Fruit fly (Drosophila melanogaster): Measurements from ENCODE around the gene Sox100B.

- TF ChIP-seq h (optimal IDR thresholded peaks at IDR 0.05), result no peak
- TF ChIP-seq psq (optimal IDR thresholded peaks at IDR 0.05), result no peak
- no peak for TF ChIP-seq Sin3A (optimal IDR thresholded peaks at IDR 0.05)
- no peak for TF ChIP-seq Myc (optimal IDR thresholded peaks at IDR 0.05)
- no peak for TF ChIP-seq ttk (optimal IDR thresholded peaks at IDR 0.05)
- TF ChIP-seq insv (optimal IDR thresholded peaks at IDR 0.05), result no peak
These were observed 5.0 kb upstream of the Sox100B start for dm6 chr3R:31059807-31060707.

Measured in Kc167 (cell line).